Fruit fly (Drosophila melanogaster): Measurements from ENCODE around the gene Taf7.

Taf7 gene

dm6 chr3R:7886859-7887190 lies 20.3 kb upstream of the Taf7 start, which contains the start of gene ArgRS-m (continued):
- peak; percentile 53 for TF ChIP-seq Dip3 (GFP tag; optimal IDR thresholded peaks at IDR 0.05)
- TF ChIP-seq CG3838 (GFP tag; optimal IDR thresholded peaks at IDR 0.05): no peak
- peak; percentile 36 for TF ChIP-seq eyg (GFP tag; optimal IDR thresholded peaks at IDR 0.05)
- peak; percentile 28 for TF ChIP-seq D19B (GFP tag; optimal IDR thresholded peaks at IDR 0.05)
- no peak for TF ChIP-seq CG42726 (GFP tag; IDR thresholded peaks at IDR 0.05; ENCODE audit: partially characterized antibody)
- TF ChIP-seq ham (GFP tag; IDR thresholded peaks at IDR 0.05): no peak
- peak; percentile 34 for TF ChIP-seq Ets65A (GFP tag)
- no peak for TF ChIP-seq CG15601 (tag; optimal IDR thresholded peaks at IDR 0.05)
- peak; percentile 58 for TF ChIP-seq CG3163 (GFP tag; optimal IDR thresholded peaks at IDR 0.05)
- TF ChIP-seq exex (tag; optimal IDR thresholded peaks at IDR 0.05): no peak
- peak; percentile 28 for TF ChIP-seq psq (GFP tag; optimal IDR thresholded peaks at IDR 0.05)
- TF ChIP-seq Oaz (GFP tag; IDR thresholded peaks at IDR 0.05): no peak
- no peak for TF ChIP-seq slp2 (GFP tag; optimal IDR thresholded peaks at IDR 0.05)
- TF ChIP-seq CG8281 (tag; optimal IDR thresholded peaks at IDR 0.05): no peak
- peak; percentile 68 for TF ChIP-seq jumu (GFP tag; optimal IDR thresholded peaks at IDR 0.05)
- no peak for TF ChIP-seq Jarid2 (GFP tag; optimal IDR thresholded peaks at IDR 0.05)
- TF ChIP-seq Ravus (GFP tag; IDR thresholded peaks at IDR 0.05): no peak
- TF ChIP-seq CG15269 (tag; optimal IDR thresholded peaks at IDR 0.05): peak; percentile 45
- peak; percentile 58 for TF ChIP-seq gem (tag; optimal IDR thresholded peaks at IDR 0.05)
- TF ChIP-seq salm (tag; optimal IDR thresholded peaks at IDR 0.05): no peak
- peak; percentile 69 for TF ChIP-seq ems (GFP tag; optimal IDR thresholded peaks at IDR 0.05)
- no peak for TF ChIP-seq pfk (GFP tag; optimal IDR thresholded peaks at IDR 0.05)
- peak; percentile 4 for TF ChIP-seq CG13894 (tag; optimal IDR thresholded peaks at IDR 0.05)
- no peak; the same call in 2 of the 3 replicates for TF ChIP-seq CG17361 (GFP tag; IDR thresholded peaks at IDR 0.05)
- TF ChIP-seq pita (GFP tag; optimal IDR thresholded peaks at IDR 0.05): no peak
- TF ChIP-seq Fer3 (tag; optimal IDR thresholded peaks at IDR 0.05): peak; percentile 43
- no peak for TF ChIP-seq Atf-2 (GFP tag; optimal IDR thresholded peaks at IDR 0.05)
- no peak for TF ChIP-seq NC2α (GFP tag; optimal IDR thresholded peaks at IDR 0.05)
- TF ChIP-seq Myb (GFP tag; optimal IDR thresholded peaks at IDR 0.05): peak; percentile 60
- no peak for TF ChIP-seq az2 (GFP tag; optimal IDR thresholded peaks at IDR 0.05)
- TF ChIP-seq cato (GFP tag; optimal IDR thresholded peaks at IDR 0.05; ENCODE audit: borderline replicate concordance): no peak
- no peak for TF ChIP-seq crol (GFP tag; IDR thresholded peaks at IDR 0.05)
- TF ChIP-seq CG18599 (GFP tag; optimal IDR thresholded peaks at IDR 0.05): peak; percentile 75
- TF ChIP-seq Dek (tag; optimal IDR thresholded peaks at IDR 0.05): no peak
- no peak for TF ChIP-seq Mad (GFP tag; optimal IDR thresholded peaks at IDR 0.05)
- TF ChIP-seq gce (GFP tag; IDR thresholded peaks at IDR 0.05): no peak
- TF ChIP-seq CG8388 (GFP tag; optimal IDR thresholded peaks at IDR 0.05): no peak
- TF ChIP-seq aop (GFP tag; IDR thresholded peaks at IDR 0.05): no peak
- no peak for TF ChIP-seq D19A (tag; optimal IDR thresholded peaks at IDR 0.05)
- peak; percentile 13 for TF ChIP-seq CG17385 (GFP tag; optimal IDR thresholded peaks at IDR 0.05)
- peak; percentile 65 for TF ChIP-seq Hsf (GFP tag; optimal IDR thresholded peaks at IDR 0.05)
- 0 out of 2 replicates have a peak, but pooled peaks have one; percentile 26 for TF ChIP-seq ssp (GFP tag; IDR thresholded peaks at IDR 0.05)
- TF ChIP-seq CTCF (GFP tag; optimal IDR thresholded peaks at IDR 0.05): no peak
- TF ChIP-seq CG4404 (GFP tag; IDR thresholded peaks at IDR 0.05): no peak
- TF ChIP-seq CG12391 (tag; optimal IDR thresholded peaks at IDR 0.05): peak; percentile 53
- TF ChIP-seq Hey (tag; optimal IDR thresholded peaks at IDR 0.05): no peak
- peak; percentile 76 for TF ChIP-seq pho (GFP tag; optimal IDR thresholded peaks at IDR 0.05)
- TF ChIP-seq Awh (GFP tag; IDR thresholded peaks at IDR 0.05): no peak
- TF ChIP-seq cwo (GFP tag; optimal IDR thresholded peaks at IDR 0.05): peak; percentile 41
- TF ChIP-seq CG17802 (tag; optimal IDR thresholded peaks at IDR 0.05): no peak
- no peak for TF ChIP-seq CG8359 (GFP tag; optimal IDR thresholded peaks at IDR 0.05; ENCODE audit: borderline replicate concordance)
- TF ChIP-seq sisA (GFP tag; IDR thresholded peaks at IDR 0.05): peak; percentile 31; the same call in 1 of the 2 replicates
- TF ChIP-seq CG2712 (tag; optimal IDR thresholded peaks at IDR 0.05): peak; percentile 40

Data from whole organism, embryonic.